Fruit fly (Drosophila melanogaster) whole organism, prepupa: Measurements from ENCODE around the gene Klp98A.

Experiments used
- Blimp-1 ChIP-seq: fragments of 200-800 bp; sonication (Bioruptor generic); optimal IDR thresholded peaks from 3 replicates; lab custom pipeline; 2017; ENCODE audit warnings: missing biosample characterization, missing genetic modification characterization, mild to moderate bottlenecking, moderate library complexity, missing genetic modification reagents
- CG10631 ChIP-seq: fragments of 200-800 bp; sonication (Bioruptor generic); optimal IDR thresholded peaks from 2 replicates; lab custom pipeline; 2016; ENCODE audit warnings: missing biosample characterization, missing genetic modification characterization
- CG10669 ChIP-seq: fragments of 200-800 bp; sonication (Bioruptor generic); optimal IDR thresholded peaks from 3 replicates; lab custom pipeline; 2018; ENCODE audit warnings: missing biosample characterization, mild to moderate bottlenecking, missing genetic modification characterization, moderate library complexity
- CG11294 ChIP-seq: fragments of 200-800 bp; sonication (Bioruptor generic); IDR thresholded peaks from 2 replicates; pipeline ENCODE4 v1.3.6; 2022; ENCODE audit warnings: missing biosample characterization, missing genetic modification characterization
- CG11762 ChIP-seq: fragments of 200-800 bp; sonication (Bioruptor generic); optimal IDR thresholded peaks from 3 replicates; lab custom pipeline; 2016; ENCODE audit warnings: missing biosample characterization, missing genetic modification characterization; ENCODE audit not compliant: insufficient read depth
- CG11902 ChIP-seq: fragments of 200-800 bp; sonication (Bioruptor generic); optimal IDR thresholded peaks from 3 replicates; lab custom pipeline; 2016; ENCODE audit warnings: missing biosample characterization, missing genetic modification characterization
- CG15336 ChIP-seq: fragments of 200-800 bp; sonication (Bioruptor generic); IDR thresholded peaks from 2 replicates; pipeline ENCODE4 v1.3.6; 2022; ENCODE audit warnings: missing biosample characterization, missing genetic modification characterization
- CG1621 ChIP-seq: fragments of 200-800 bp; sonication (Bioruptor generic); optimal IDR thresholded peaks from 3 replicates; lab custom pipeline; 2018; ENCODE audit warnings: missing biosample characterization, mild to moderate bottlenecking, missing genetic modification characterization
- CG31627 ChIP-seq: fragments of 200-800 bp; sonication (Bioruptor generic); optimal IDR thresholded peaks from 3 replicates; lab custom pipeline; 2016; ENCODE audit warnings: missing biosample characterization, missing genetic modification characterization
- CG32006 ChIP-seq: fragments of 200-800 bp; sonication (Bioruptor generic); optimal IDR thresholded peaks from 3 replicates; lab custom pipeline; 2017; ENCODE audit warnings: missing biosample characterization, mild to moderate bottlenecking, missing genetic modification characterization
- CG6276 ChIP-seq: fragments of 200-800 bp; sonication (Bioruptor generic); optimal IDR thresholded peaks from 2 replicates; lab custom pipeline; 2017; ENCODE audit warnings: missing biosample characterization, mild to moderate bottlenecking, missing genetic modification characterization
- CG6792 ChIP-seq: fragments of 200-800 bp; sonication (Bioruptor generic); optimal IDR thresholded peaks from 3 replicates; lab custom pipeline; 2016; ENCODE audit warnings: missing biosample characterization, missing genetic modification characterization
- CG6808 ChIP-seq: fragments of 200-800 bp; sonication (Bioruptor generic); optimal IDR thresholded peaks from 3 replicates; lab custom pipeline; 2017; ENCODE audit warnings: missing biosample characterization, missing genetic modification characterization, mild to moderate bottlenecking, moderate library complexity, missing genetic modification reagents
- CG6854 ChIP-seq: fragments of 200-800 bp; sonication (Bioruptor generic); optimal IDR thresholded peaks from 2 replicates; lab custom pipeline; 2017; ENCODE audit warnings: missing biosample characterization, mild to moderate bottlenecking, missing genetic modification characterization
- CG8119 ChIP-seq: fragments of 200-800 bp; sonication (Bioruptor generic); IDR thresholded peaks from 3 replicates; pipeline ENCODE4 v1.3.6; 2022; ENCODE audit warnings: missing biosample characterization, missing genetic modification characterization
- Eip75B ChIP-seq: fragments of 200-800 bp; sonication (Bioruptor generic); optimal IDR thresholded peaks from 3 replicates; lab custom pipeline; 2016; ENCODE audit warnings: missing biosample characterization, missing genetic modification characterization
- Eip78C ChIP-seq: fragments of 200-800 bp; sonication (Bioruptor generic); peaks from one replicate; lab custom pipeline; 2016; ENCODE audit warnings: missing biosample characterization, missing genetic modification characterization
- Eip93F ChIP-seq: fragments of 200-800 bp; sonication (Bioruptor generic); optimal IDR thresholded peaks from 2 replicates; lab custom pipeline; 2016; ENCODE audit warnings: missing biosample characterization, mild to moderate bottlenecking, missing genetic modification characterization
- Ets21C ChIP-seq: fragments of 200-800 bp; sonication (Bioruptor generic); optimal IDR thresholded peaks from 3 replicates; lab custom pipeline; 2016; ENCODE audit warnings: missing biosample characterization, missing genetic modification characterization
- Gug ChIP-seq: fragments of 200-800 bp; sonication (Bioruptor generic); IDR thresholded peaks from 2 replicates; pipeline ENCODE4 v1.3.6; 2022; ENCODE audit warnings: missing biosample characterization, missing genetic modification characterization
- Hr39 ChIP-seq: fragments of 200-800 bp; sonication (Bioruptor generic); optimal IDR thresholded peaks from 2 replicates; lab custom pipeline; 2016; ENCODE audit warnings: missing biosample characterization, missing genetic modification characterization
- Hr4 ChIP-seq: fragments of 200-800 bp; sonication (Bioruptor generic); optimal IDR thresholded peaks from 3 replicates; lab custom pipeline; 2016; ENCODE audit warnings: missing biosample characterization, missing genetic modification characterization
- Met ChIP-seq: fragments of 200-800 bp; sonication (Bioruptor generic); optimal IDR thresholded peaks from 3 replicates; lab custom pipeline; 2016; ENCODE audit warnings: missing biosample characterization, missing genetic modification characterization
- OdsH ChIP-seq: fragments of 200-800 bp; sonication (Bioruptor generic); optimal IDR thresholded peaks from 3 replicates; lab custom pipeline; 2016; ENCODE audit warnings: missing biosample characterization, missing genetic modification characterization
- Smox ChIP-seq: fragments of 200-800 bp; sonication (Bioruptor generic); optimal IDR thresholded peaks from 3 replicates; lab custom pipeline; 2016; ENCODE audit warnings: missing biosample characterization, missing genetic modification characterization
- Sox102F ChIP-seq: fragments of 200-800 bp; sonication (Bioruptor generic); optimal IDR thresholded peaks from 2 replicates; lab custom pipeline; 2016; ENCODE audit warnings: missing biosample characterization, mild to moderate bottlenecking, missing genetic modification characterization
- Sox14 ChIP-seq: fragments of 200-800 bp; sonication (Bioruptor generic); optimal IDR thresholded peaks from 3 replicates; lab custom pipeline; 2016; ENCODE audit warnings: missing biosample characterization, missing genetic modification characterization
- achi ChIP-seq: fragments of 200-800 bp; sonication (Bioruptor generic); optimal IDR thresholded peaks from 3 replicates; lab custom pipeline; 2016; ENCODE audit warnings: missing biosample characterization, missing genetic modification characterization
- acj6 ChIP-seq: fragments of 200-800 bp; sonication (Bioruptor generic); optimal IDR thresholded peaks from 3 replicates; lab custom pipeline; 2016; ENCODE audit warnings: missing biosample characterization, missing genetic modification characterization
- cyc ChIP-seq: fragments of 200-800 bp; sonication (Bioruptor generic); optimal IDR thresholded peaks from 3 replicates; lab custom pipeline; 2016; ENCODE audit warnings: missing biosample characterization, missing genetic modification characterization
- eg ChIP-seq: fragments of 200-800 bp; sonication (Bioruptor generic); IDR thresholded peaks from 3 replicates; pipeline ENCODE4 v1.3.6; 2022; ENCODE audit warnings: missing biosample characterization, missing genetic modification characterization
- esn ChIP-seq: fragments of 200-800 bp; sonication (Bioruptor generic); optimal IDR thresholded peaks from 2 replicates; lab custom pipeline; 2016; ENCODE audit warnings: missing biosample characterization, mild to moderate bottlenecking, missing genetic modification characterization, moderate library complexity
- lz ChIP-seq: fragments of 200-800 bp; sonication (Bioruptor generic); optimal IDR thresholded peaks from 3 replicates; lab custom pipeline; 2016; ENCODE audit warnings: missing biosample characterization, missing genetic modification characterization
- net ChIP-seq: fragments of 200-800 bp; sonication (Bioruptor generic); optimal IDR thresholded peaks from 3 replicates; lab custom pipeline; 2016; ENCODE audit warnings: missing biosample characterization, missing genetic modification characterization
- pdm3 ChIP-seq: fragments of 200-800 bp; sonication (Bioruptor generic); optimal IDR thresholded peaks from 3 replicates; lab custom pipeline; 2016; ENCODE audit warnings: missing biosample characterization, missing genetic modification characterization
- svp ChIP-seq: fragments of 200-800 bp; sonication (Bioruptor generic); peaks from one replicate; lab custom pipeline; 2016; ENCODE audit warnings: missing biosample characterization, missing genetic modification characterization
- topi ChIP-seq: fragments of 200-800 bp; sonication (Bioruptor generic); optimal IDR thresholded peaks from 3 replicates; lab custom pipeline; 2016; ENCODE audit warnings: missing biosample characterization, missing genetic modification characterization
- vri ChIP-seq: fragments of 200-800 bp; sonication (Bioruptor generic); optimal IDR thresholded peaks from 3 replicates; lab custom pipeline; 2016; ENCODE audit warnings: missing biosample characterization, mild to moderate bottlenecking, missing genetic modification characterization

Klp98A gene

dm6 chr3R:27595979-27596378 is 37.0 kb upstream of the Klp98A start, which contains the start of gene CG5639:
TSS of gene CG5639 (minus strand) at chr3R:27596130.
- peak; percentile 41 for TF ChIP-seq Eip78C (GFP tag; lab: Kevin White, UChicago)
- 0 out of 3 replicates have a peak, but pooled peaks have one; percentile 26 for TF ChIP-seq eg (GFP tag; lab: Robert Waterston, UW)
- TF ChIP-seq CG10669 (GFP tag; lab: Kevin White, UChicago), result no peak
- TF ChIP-seq Gug (GFP tag; lab: Robert Waterston, UW), result no peak
- peak; percentile 22 for TF ChIP-seq Blimp-1 (GFP tag; lab: Kevin White, UChicago)
- TF ChIP-seq CG11762, result no peak
- no peak for TF ChIP-seq Hr4 (GFP tag; lab: Kevin White, UChicago)

- TF ChIP-seq Eip75B (GFP tag; lab: Kevin White, UChicago) (no peak), Blimp-1 (GFP tag; lab: Kevin White, UChicago) (peak; percentile 37), svp (peak; percentile 59), CG1621 (tag; lab: Kevin White, UChicago) (no peak)
- TF ChIP-seq, all 60 proteins: peak for 2
Observed at dm6 chr3R:27593580-27594187, 34.7 kb upstream of the Klp98A start.

dm6 chr3R:27593174-27593573 is 34.2 kb upstream of the Klp98A start:
- TF ChIP-seq CG15336 (GFP tag; lab: Robert Waterston, UW), result peak; percentile 57
- peak; percentile 47 for TF ChIP-seq Sox14 (GFP tag; lab: Kevin White, UChicago)
- TF ChIP-seq CG10669 (GFP tag; lab: Kevin White, UChicago), result no peak
- TF ChIP-seq achi (GFP tag; lab: Kevin White, UChicago), result peak; percentile 8
- no peak for TF ChIP-seq CG11902
- no peak for TF ChIP-seq Blimp-1 (GFP tag; lab: Kevin White, UChicago)
- TF ChIP-seq CG32006 (GFP tag; lab: Kevin White, UChicago), result peak; percentile 52
- peak; percentile 76 for TF ChIP-seq lz (GFP tag; lab: Kevin White, UChicago)
- peak; percentile 47 for TF ChIP-seq Ets21C (GFP tag; lab: Kevin White, UChicago)
- no peak for TF ChIP-seq OdsH (GFP tag; lab: Kevin White, UChicago)
- peak; percentile 33 for TF ChIP-seq pdm3 (GFP tag; lab: Kevin White, UChicago)
- peak; percentile 22; the same call in 2 of the 3 replicates for TF ChIP-seq CG8119 (GFP tag; lab: Robert Waterston, UW)
- peak; percentile 80 for TF ChIP-seq Met (GFP tag; lab: Kevin White, UChicago)
- no peak for TF ChIP-seq CG11294 (GFP tag; lab: Robert Waterston, UW)
- TF ChIP-seq topi (GFP tag; lab: Kevin White, UChicago), result peak; percentile 73
- TF ChIP-seq esn (GFP tag; lab: Kevin White, UChicago), result peak; percentile 85
- peak; percentile 79 for TF ChIP-seq Smox (GFP tag; lab: Kevin White, UChicago)
- TF ChIP-seq CG6792 (GFP tag; lab: Kevin White, UChicago), result peak; percentile 41
- no peak for TF ChIP-seq vri (GFP tag; lab: Kevin White, UChicago)
- peak; percentile 69 for TF ChIP-seq Hr39 (GFP tag; lab: Kevin White, UChicago)
- TF ChIP-seq Eip93F (GFP tag; lab: Kevin White, UChicago), result peak; percentile 17
- TF ChIP-seq net, result peak; percentile 6
- TF ChIP-seq cyc (GFP tag; lab: Kevin White, UChicago), result peak; percentile 60
- TF ChIP-seq CG6808, result no peak
- TF ChIP-seq CG10631, result no peak
- peak; percentile 58 for TF ChIP-seq CG31627
- peak; percentile 86 for TF ChIP-seq Sox102F

- no peak for TF ChIP-seq CG6808
- no peak for TF ChIP-seq Sox14 (GFP tag; lab: Kevin White, UChicago)
- no peak for TF ChIP-seq topi (GFP tag; lab: Kevin White, UChicago)
- no peak for TF ChIP-seq CG8119 (GFP tag; lab: Robert Waterston, UW)
- no peak for TF ChIP-seq OdsH (GFP tag; lab: Kevin White, UChicago)
- no peak for TF ChIP-seq Hr39 (GFP tag; lab: Kevin White, UChicago)
- no peak for TF ChIP-seq CG10669 (GFP tag; lab: Kevin White, UChicago)
- TF ChIP-seq acj6 (GFP tag; lab: Kevin White, UChicago), result no peak
- no peak for TF ChIP-seq esn (GFP tag; lab: Kevin White, UChicago)
- TF ChIP-seq CG11294 (GFP tag; lab: Robert Waterston, UW), result no peak
- no peak for TF ChIP-seq CG6854 (GFP tag; lab: Kevin White, UChicago)
- no peak for TF ChIP-seq CG6276 (GFP tag; lab: Kevin White, UChicago)
- no peak for TF ChIP-seq CG15336 (GFP tag; lab: Robert Waterston, UW)
- no peak for TF ChIP-seq svp
- no peak for TF ChIP-seq Gug (GFP tag; lab: Robert Waterston, UW)
Observed at dm6 chr3R:27582634-27583181, 23.8 kb upstream of the Klp98A start, which contains the start of gene pins. TSS of gene pins (plus strand) at chr3R:27582840.
